Fruit fly (Drosophila melanogaster) Kc167 (cell line): Measurements from ENCODE around the gene AdamTS-A.

Experiments used
- h ChIP-seq: fragments of >200 bp; optimal IDR thresholded peaks from 3 replicates; lab custom pipeline; 2018; ENCODE audit warnings: missing external identifiers
- insv ChIP-seq: fragments of >200 bp; optimal IDR thresholded peaks from 3 replicates; lab custom pipeline; 2018; ENCODE audit warnings: missing external identifiers
- psq ChIP-seq: fragments of >200 bp; optimal IDR thresholded peaks from 2 replicates; lab custom pipeline; 2017; ENCODE audit warnings: missing external identifiers
- ttk ChIP-seq: sonication (Bioruptor generic); optimal IDR thresholded peaks from 2 replicates; lab custom pipeline; 2017; ENCODE audit warnings: missing external identifiers

dm6 chr3R:15457386-15458011 is 18.5 kb downstream of the AdamTS-A start:
- TF ChIP-seq ttk (no peak), h (lab: Kevin White, UChicago) (no peak), psq (no peak), insv (lab: Kevin White, UChicago) (no peak)
